Fruit fly (Drosophila melanogaster) whole organism, prepupa: ENCODE results near the gene Cby.

ENCODE experiments used
- Blimp-1 ChIP-seq: fragments of 200-800 bp; sonication (Bioruptor generic); optimal IDR thresholded peaks from 3 replicates; lab custom pipeline; 2017; ENCODE audit warnings: missing biosample characterization, missing genetic modification characterization, mild to moderate bottlenecking, moderate library complexity, missing genetic modification reagents
- CG10631 ChIP-seq: fragments of 200-800 bp; sonication (Bioruptor generic); optimal IDR thresholded peaks from 2 replicates; lab custom pipeline; 2016; ENCODE audit warnings: missing biosample characterization, missing genetic modification characterization
- CG11294 ChIP-seq: fragments of 200-800 bp; sonication (Bioruptor generic); IDR thresholded peaks from 2 replicates; pipeline ENCODE4 v1.3.6; 2022; ENCODE audit warnings: missing biosample characterization, missing genetic modification characterization
- CG11762 ChIP-seq: fragments of 200-800 bp; sonication (Bioruptor generic); optimal IDR thresholded peaks from 3 replicates; lab custom pipeline; 2016; ENCODE audit warnings: missing biosample characterization, missing genetic modification characterization; ENCODE audit not compliant: insufficient read depth
- CG11902 ChIP-seq: fragments of 200-800 bp; sonication (Bioruptor generic); optimal IDR thresholded peaks from 3 replicates; lab custom pipeline; 2016; ENCODE audit warnings: missing biosample characterization, missing genetic modification characterization
- CG15336 ChIP-seq: fragments of 200-800 bp; sonication (Bioruptor generic); IDR thresholded peaks from 2 replicates; pipeline ENCODE4 v1.3.6; 2022; ENCODE audit warnings: missing biosample characterization, missing genetic modification characterization
- CG1621 ChIP-seq: fragments of 200-800 bp; sonication (Bioruptor generic); optimal IDR thresholded peaks from 3 replicates; lab custom pipeline; 2018; ENCODE audit warnings: missing biosample characterization, mild to moderate bottlenecking, missing genetic modification characterization
- CG16779 ChIP-seq: fragments of 200-800 bp; sonication (Bioruptor generic); optimal IDR thresholded peaks from 3 replicates; lab custom pipeline; 2017; ENCODE audit warnings: missing biosample characterization, mild to moderate bottlenecking, missing genetic modification characterization
- CG3032 ChIP-seq: fragments of 200-800 bp; optimal IDR thresholded peaks from 2 replicates; lab custom pipeline; 2019; ENCODE audit warnings: missing biosample characterization, mild to moderate bottlenecking, missing genetic modification characterization, moderate library complexity
- CG31627 ChIP-seq: fragments of 200-800 bp; sonication (Bioruptor generic); optimal IDR thresholded peaks from 3 replicates; lab custom pipeline; 2016; ENCODE audit warnings: missing biosample characterization, missing genetic modification characterization
- CG32006 ChIP-seq: fragments of 200-800 bp; sonication (Bioruptor generic); optimal IDR thresholded peaks from 3 replicates; lab custom pipeline; 2017; ENCODE audit warnings: missing biosample characterization, mild to moderate bottlenecking, missing genetic modification characterization
- CG3919 ChIP-seq: fragments of 200-800 bp; sonication (Bioruptor generic); optimal IDR thresholded peaks from 3 replicates; lab custom pipeline; 2016; ENCODE audit warnings: missing biosample characterization, missing genetic modification characterization
- CG6163 ChIP-seq: fragments of 200-800 bp; sonication (Bioruptor generic); IDR thresholded peaks from 3 replicates; pipeline ENCODE4 v1.3.6; 2022; ENCODE audit warnings: missing biosample characterization, missing genetic modification characterization
- CG6276 ChIP-seq: fragments of 200-800 bp; sonication (Bioruptor generic); optimal IDR thresholded peaks from 2 replicates; lab custom pipeline; 2017; ENCODE audit warnings: missing biosample characterization, mild to moderate bottlenecking, missing genetic modification characterization
- CG6808 ChIP-seq: fragments of 200-800 bp; sonication (Bioruptor generic); optimal IDR thresholded peaks from 3 replicates; lab custom pipeline; 2017; ENCODE audit warnings: missing biosample characterization, missing genetic modification characterization, mild to moderate bottlenecking, moderate library complexity, missing genetic modification reagents
- CG6854 ChIP-seq: fragments of 200-800 bp; sonication (Bioruptor generic); optimal IDR thresholded peaks from 2 replicates; lab custom pipeline; 2017; ENCODE audit warnings: missing biosample characterization, mild to moderate bottlenecking, missing genetic modification characterization
- CG7368 ChIP-seq: fragments of 200-800 bp; sonication (Bioruptor generic); optimal IDR thresholded peaks from 3 replicates; lab custom pipeline; 2016; ENCODE audit warnings: missing biosample characterization, missing genetic modification characterization
- CG8119 ChIP-seq: fragments of 200-800 bp; sonication (Bioruptor generic); IDR thresholded peaks from 3 replicates; pipeline ENCODE4 v1.3.6; 2022; ENCODE audit warnings: missing biosample characterization, missing genetic modification characterization
- CG8319 ChIP-seq: fragments of 200-800 bp; sonication (Bioruptor generic); optimal IDR thresholded peaks from 3 replicates; lab custom pipeline; 2016; ENCODE audit warnings: missing biosample characterization, missing genetic modification characterization
- CG9139 ChIP-seq: fragments of 200-800 bp; sonication (Bioruptor generic); optimal IDR thresholded peaks from 3 replicates; lab custom pipeline; 2017; ENCODE audit warnings: missing biosample characterization, mild to moderate bottlenecking, missing genetic modification characterization
- Eip75B ChIP-seq: fragments of 200-800 bp; sonication (Bioruptor generic); optimal IDR thresholded peaks from 3 replicates; lab custom pipeline; 2016; ENCODE audit warnings: missing biosample characterization, missing genetic modification characterization
- Eip78C ChIP-seq: fragments of 200-800 bp; sonication (Bioruptor generic); peaks from one replicate; lab custom pipeline; 2016; ENCODE audit warnings: missing biosample characterization, missing genetic modification characterization
- Eip93F ChIP-seq: fragments of 200-800 bp; sonication (Bioruptor generic); optimal IDR thresholded peaks from 2 replicates; lab custom pipeline; 2016; ENCODE audit warnings: missing biosample characterization, mild to moderate bottlenecking, missing genetic modification characterization
- Ets21C ChIP-seq: fragments of 200-800 bp; sonication (Bioruptor generic); optimal IDR thresholded peaks from 3 replicates; lab custom pipeline; 2016; ENCODE audit warnings: missing biosample characterization, missing genetic modification characterization
- Ets96B ChIP-seq: fragments of 200-800 bp; optimal IDR thresholded peaks from 2 replicates; lab custom pipeline; 2019; ENCODE audit warnings: missing biosample characterization, mild to moderate bottlenecking, missing genetic modification characterization, moderate library complexity
- Gug ChIP-seq: fragments of 200-800 bp; sonication (Bioruptor generic); IDR thresholded peaks from 2 replicates; pipeline ENCODE4 v1.3.6; 2022; ENCODE audit warnings: missing biosample characterization, missing genetic modification characterization
- Hr38 ChIP-seq: sonication (Bioruptor generic); optimal IDR thresholded peaks from 2 replicates; lab custom pipeline; 2016; ENCODE audit warnings: missing biosample characterization, missing genetic modification characterization
- Hr39 ChIP-seq: fragments of 200-800 bp; sonication (Bioruptor generic); optimal IDR thresholded peaks from 2 replicates; lab custom pipeline; 2016; ENCODE audit warnings: missing biosample characterization, missing genetic modification characterization
- Smox ChIP-seq: fragments of 200-800 bp; sonication (Bioruptor generic); optimal IDR thresholded peaks from 3 replicates; lab custom pipeline; 2016; ENCODE audit warnings: missing biosample characterization, missing genetic modification characterization
- Sox102F ChIP-seq: fragments of 200-800 bp; sonication (Bioruptor generic); optimal IDR thresholded peaks from 2 replicates; lab custom pipeline; 2016; ENCODE audit warnings: missing biosample characterization, mild to moderate bottlenecking, missing genetic modification characterization
- Sox14 ChIP-seq: fragments of 200-800 bp; sonication (Bioruptor generic); optimal IDR thresholded peaks from 3 replicates; lab custom pipeline; 2016; ENCODE audit warnings: missing biosample characterization, missing genetic modification characterization
- Sox15 ChIP-seq: fragments of 200-800 bp; sonication (Bioruptor generic); optimal IDR thresholded peaks from 3 replicates; lab custom pipeline; 2016; ENCODE audit warnings: missing biosample characterization, missing genetic modification characterization
- achi ChIP-seq: fragments of 200-800 bp; sonication (Bioruptor generic); optimal IDR thresholded peaks from 3 replicates; lab custom pipeline; 2016; ENCODE audit warnings: missing biosample characterization, missing genetic modification characterization
- cyc ChIP-seq: fragments of 200-800 bp; sonication (Bioruptor generic); optimal IDR thresholded peaks from 3 replicates; lab custom pipeline; 2016; ENCODE audit warnings: missing biosample characterization, missing genetic modification characterization
- dac ChIP-seq: fragments of 200-800 bp; sonication (Bioruptor generic); optimal IDR thresholded peaks from 2 replicates; lab custom pipeline; 2017; ENCODE audit warnings: missing biosample characterization, mild to moderate bottlenecking, missing genetic modification characterization
- dsx ChIP-seq: fragments of 200-800 bp; optimal IDR thresholded peaks from 3 replicates; lab custom pipeline; 2019; ENCODE audit warnings: missing biosample characterization, mild to moderate bottlenecking, missing genetic modification characterization, moderate library complexity; ENCODE audit not compliant: poor library complexity, severe bottlenecking
- eg ChIP-seq: fragments of 200-800 bp; sonication (Bioruptor generic); IDR thresholded peaks from 3 replicates; pipeline ENCODE4 v1.3.6; 2022; ENCODE audit warnings: missing biosample characterization, missing genetic modification characterization
- fd85E ChIP-seq: fragments of 200-800 bp; sonication (Bioruptor generic); optimal IDR thresholded peaks from 3 replicates; lab custom pipeline; 2016; ENCODE audit warnings: missing biosample characterization, missing genetic modification characterization
- fkh ChIP-seq: fragments of 200-800 bp; sonication (Bioruptor generic); optimal IDR thresholded peaks from 3 replicates; lab custom pipeline; 2017; ENCODE audit warnings: missing biosample characterization, mild to moderate bottlenecking, missing genetic modification characterization, moderate library complexity
- lz ChIP-seq: fragments of 200-800 bp; sonication (Bioruptor generic); optimal IDR thresholded peaks from 3 replicates; lab custom pipeline; 2016; ENCODE audit warnings: missing biosample characterization, missing genetic modification characterization
- pdm3 ChIP-seq: fragments of 200-800 bp; sonication (Bioruptor generic); optimal IDR thresholded peaks from 3 replicates; lab custom pipeline; 2016; ENCODE audit warnings: missing biosample characterization, missing genetic modification characterization
- spab ChIP-seq: fragments of 200-800 bp; sonication (Bioruptor generic); optimal IDR thresholded peaks from 2 replicates; lab custom pipeline; 2017; ENCODE audit warnings: missing biosample characterization, mild to moderate bottlenecking, missing genetic modification characterization, missing genetic modification reagents
- svp ChIP-seq: fragments of 200-800 bp; sonication (Bioruptor generic); peaks from one replicate; lab custom pipeline; 2016; ENCODE audit warnings: missing biosample characterization, missing genetic modification characterization
- vri ChIP-seq: fragments of 200-800 bp; sonication (Bioruptor generic); optimal IDR thresholded peaks from 3 replicates; lab custom pipeline; 2016; ENCODE audit warnings: missing biosample characterization, mild to moderate bottlenecking, missing genetic modification characterization

Gene Cby

DNA sequence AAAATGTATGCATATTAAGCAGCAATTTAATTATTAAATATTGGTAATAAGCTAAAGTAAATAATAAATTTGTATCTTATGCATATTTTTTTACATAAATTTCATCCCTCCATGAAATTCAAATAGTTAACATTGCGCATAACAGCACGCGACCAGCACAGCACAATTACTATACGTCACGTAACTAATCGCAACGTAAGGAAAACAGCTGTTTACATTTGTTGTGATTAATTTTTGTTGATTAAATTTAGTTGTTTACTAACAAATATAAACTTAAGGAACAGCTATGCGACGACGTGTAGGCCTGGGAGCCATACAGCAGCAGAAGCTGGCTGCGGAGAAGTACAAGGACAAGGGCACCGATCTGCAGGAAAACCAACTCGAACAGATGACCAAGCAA lies 2.8 kb upstream of the Cby start, which contains the start of gene lsn:
Gene lsn, plus strand, starts transcription at position 177 of the 400 bp plus-strand sequence.
- TF ChIP-seq fkh (GFP tag; lab: Kevin White, UChicago) (peak; percentile 64), CG15336 (GFP tag; lab: Robert Waterston, UW) (no peak), CG32006 (GFP tag; lab: Kevin White, UChicago) (no peak), dac (GFP tag; lab: Kevin White, UChicago) (no peak), Sox14 (no peak), Blimp-1 (no peak), CG3919 (GFP tag; lab: Kevin White, UChicago) (no peak), lz (GFP tag; lab: Kevin White, UChicago) (no peak), Ets96B (no peak), CG6808 (GFP tag; lab: Kevin White, UChicago) (no peak), Eip75B (GFP tag; lab: Kevin White, UChicago) (no peak), Eip78C (GFP tag; lab: Kevin White, UChicago) (peak; percentile 53)

DNA sequence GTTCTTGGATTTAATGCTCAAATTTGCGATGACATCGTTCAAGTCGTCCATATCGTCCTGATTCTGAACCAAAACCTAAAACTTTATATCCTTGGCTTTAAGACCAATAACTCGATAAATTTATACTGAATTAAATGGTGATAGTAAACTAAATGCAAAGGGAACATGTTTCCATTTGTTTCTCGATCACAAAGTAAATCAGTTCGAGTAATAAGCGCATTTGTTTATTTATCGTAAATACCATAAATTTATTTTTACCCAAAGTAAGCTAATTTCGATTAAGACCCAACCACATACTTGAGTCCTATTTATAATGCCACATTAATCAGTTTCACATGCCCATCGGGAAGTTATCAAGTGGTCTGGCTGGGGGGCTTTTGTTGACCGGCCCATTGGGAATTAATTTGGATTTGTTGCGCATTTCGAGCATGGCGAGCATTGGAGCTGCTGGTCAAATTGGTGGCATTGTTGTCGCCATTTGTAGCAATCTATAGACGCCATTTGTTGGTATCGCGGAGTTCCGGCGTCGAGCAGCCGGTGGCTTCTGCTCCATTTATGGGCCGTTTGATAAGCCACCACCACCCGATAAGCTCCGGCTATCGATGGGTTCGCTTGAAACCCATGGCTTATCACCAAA lies 1.8 kb downstream of the Cby start, which contains the start of gene CG31174:
Gene CG31174, minus strand, starts transcription at position 51 of the 637 bp plus-strand sequence.
- TF ChIP-seq svp: peak; percentile 77
- TF ChIP-seq CG16779 (tag; lab: Kevin White, UChicago): no peak

DNA sequence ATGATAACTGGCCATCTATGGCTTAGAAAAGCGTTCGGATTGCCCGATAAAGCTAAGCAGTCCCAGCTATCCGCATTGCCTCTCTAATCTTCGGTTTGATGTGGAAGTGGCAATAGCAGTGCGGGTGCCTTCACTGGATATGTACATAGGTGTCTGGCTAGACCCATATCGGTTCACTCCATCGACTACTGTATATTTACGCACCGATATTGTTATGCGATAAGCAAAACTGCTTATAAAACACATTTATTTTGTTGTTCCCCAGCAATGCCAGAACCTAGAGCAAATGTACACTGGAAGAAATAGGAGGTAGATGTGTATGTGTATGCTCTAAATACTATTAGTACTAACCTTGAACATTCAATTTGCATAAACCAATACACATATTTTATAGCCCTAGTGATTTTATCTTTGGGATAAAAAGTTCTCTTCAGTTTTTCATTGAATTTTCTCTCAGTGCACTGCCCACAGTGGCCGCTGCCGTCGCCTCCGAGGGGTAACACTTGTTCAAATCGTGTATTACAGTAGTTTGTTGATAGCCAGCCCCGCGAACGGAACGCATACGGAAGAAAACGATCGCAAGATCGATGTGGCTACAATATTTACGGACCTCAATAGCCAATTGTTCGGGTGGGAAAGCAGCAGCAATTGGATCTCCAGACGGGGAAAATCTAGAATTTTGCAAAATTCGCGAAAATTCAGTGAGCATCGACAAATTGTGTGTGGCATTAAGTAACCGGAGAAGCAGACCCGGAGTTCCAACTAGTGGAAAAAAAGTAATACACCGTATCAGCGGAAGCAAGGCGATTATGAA lies 2.6 kb downstream of the Cby start, which contains the start of gene CG31431:
Gene CG31431, plus strand, starts transcription at position 524 of the 814 bp plus-strand sequence.
- peak; percentile 77 for TF ChIP-seq spab (GFP tag; lab: Kevin White, UChicago)
- TF ChIP-seq CG7368 (GFP tag; lab: Kevin White, UChicago): peak; percentile 73
- TF ChIP-seq Sox15 (GFP tag; lab: Kevin White, UChicago): peak; percentile 62
- TF ChIP-seq Hr39 (GFP tag; lab: Kevin White, UChicago): peak; percentile 65
- no peak for TF ChIP-seq fd85E
- TF ChIP-seq CG10631 (GFP tag; lab: Kevin White, UChicago): peak; percentile 77
- TF ChIP-seq CG32006 (GFP tag; lab: Kevin White, UChicago): peak; percentile 89
- TF ChIP-seq Gug (GFP tag; lab: Robert Waterston, UW): peak; percentile 93
- peak; percentile 78 for TF ChIP-seq dsx (GFP tag; lab: Kevin White, UChicago)
- TF ChIP-seq cyc (GFP tag; lab: Kevin White, UChicago): peak; percentile 68
- TF ChIP-seq CG15336 (GFP tag; lab: Robert Waterston, UW): peak; percentile 90
- no peak for TF ChIP-seq Blimp-1
- peak; percentile 30 for TF ChIP-seq dac (GFP tag; lab: Kevin White, UChicago)
- peak; percentile 36 for TF ChIP-seq Hr38 (GFP tag; lab: Kevin White, UChicago)
- TF ChIP-seq CG9139 (GFP tag; lab: Kevin White, UChicago): peak; percentile 74
- TF ChIP-seq lz (GFP tag; lab: Kevin White, UChicago): peak; percentile 53
- TF ChIP-seq Eip93F (GFP tag; lab: Kevin White, UChicago): no peak
- peak; percentile 63 for TF ChIP-seq CG11902 (GFP tag; lab: Kevin White, UChicago)
- peak; percentile 97 for TF ChIP-seq fkh (GFP tag; lab: Kevin White, UChicago)
- TF ChIP-seq achi: peak; percentile 79
- peak; percentile 37 for TF ChIP-seq Sox102F (GFP tag; lab: Kevin White, UChicago)
- peak; percentile 86 for TF ChIP-seq CG6276 (GFP tag; lab: Kevin White, UChicago)
- TF ChIP-seq CG31627 (GFP tag; lab: Kevin White, UChicago): peak; percentile 56
- TF ChIP-seq eg (GFP tag; lab: Robert Waterston, UW): peak; percentile 95
- TF ChIP-seq Eip78C (GFP tag; lab: Kevin White, UChicago): peak; percentile 93
- TF ChIP-seq CG6163: peak; percentile 92
- peak; percentile 66 for TF ChIP-seq CG8319 (GFP tag; lab: Kevin White, UChicago)
- peak; percentile 65 for TF ChIP-seq vri (GFP tag; lab: Kevin White, UChicago)
- peak; percentile 66 for TF ChIP-seq svp
- peak; percentile 81 for TF ChIP-seq CG1621 (tag; lab: Kevin White, UChicago)
- peak; percentile 88 for TF ChIP-seq CG11294 (GFP tag; lab: Robert Waterston, UW)
- TF ChIP-seq Ets21C: peak; percentile 19
- no peak for TF ChIP-seq Smox (GFP tag; lab: Kevin White, UChicago)
- peak; percentile 73 for TF ChIP-seq CG11762
- TF ChIP-seq CG3032 (tag; lab: Kevin White, UChicago): peak; percentile 81
- TF ChIP-seq pdm3 (GFP tag; lab: Kevin White, UChicago): peak; percentile 82
- TF ChIP-seq Ets96B: peak; percentile 82
- TF ChIP-seq CG8119 (GFP tag; lab: Robert Waterston, UW): peak; percentile 91
- no peak for TF ChIP-seq CG6854 (GFP tag; lab: Kevin White, UChicago)
- TF ChIP-seq CG6808 (GFP tag; lab: Kevin White, UChicago): peak; percentile 75
